Fruit fly (Drosophila melanogaster) whole organism, embryonic: ENCODE data around the gene CG44405.

ENCODE experiments used
- Abd-B ChIP-seq: fragments of 200-800 bp; sonication (Bioruptor generic); optimal IDR thresholded peaks from 2 replicates; lab custom pipeline; 2018; ENCODE audit warnings: missing biosample characterization, mild to moderate bottlenecking, missing genetic modification characterization, moderate library complexity
- Bteb2 ChIP-seq: fragments of 200-800 bp; sonication (Bioruptor generic); optimal IDR thresholded peaks from 2 replicates; lab custom pipeline; 2016; ENCODE audit warnings: missing biosample characterization, missing genetic modification characterization
- CG10366 ChIP-seq: fragments of 200-800 bp; sonication (Bioruptor generic); IDR thresholded peaks from 2 replicates; pipeline ENCODE4 v1.3.6; 2022; ENCODE audit warnings: missing biosample characterization, missing genetic modification characterization
- CG10462 ChIP-seq: fragments of 200-800 bp; sonication (Bioruptor generic); optimal IDR thresholded peaks from 2 replicates; lab custom pipeline; 2016; ENCODE audit warnings: missing biosample characterization, missing genetic modification characterization
- CG15011 ChIP-seq: fragments of 200-800 bp; sonication (Bioruptor generic); optimal IDR thresholded peaks from 3 replicates; lab custom pipeline; 2018; ENCODE audit warnings: missing biosample characterization, mild to moderate bottlenecking, missing genetic modification characterization
- CG16779 ChIP-seq: fragments of 200-800 bp; sonication (Bioruptor generic); IDR thresholded peaks from 2 replicates; pipeline ENCODE4 v1.3.6; 2022; ENCODE audit warnings: missing biosample characterization, missing genetic modification characterization
- CG1792 ChIP-seq: fragments of 200-800 bp; sonication (Bioruptor generic); optimal IDR thresholded peaks from 2 replicates; lab custom pipeline; 2016; ENCODE audit warnings: missing biosample characterization, missing genetic modification characterization
- CG18262 ChIP-seq: fragments of 200-800 bp; optimal IDR thresholded peaks from 3 replicates; lab custom pipeline; 2019; ENCODE audit warnings: missing biosample characterization, mild to moderate bottlenecking, missing genetic modification characterization, moderate library complexity
- CG18599 ChIP-seq: fragments of 200-800 bp; sonication (Bioruptor generic); optimal IDR thresholded peaks from 3 replicates; lab custom pipeline; 2017; ENCODE audit warnings: missing biosample characterization, missing genetic modification characterization, mild to moderate bottlenecking, moderate library complexity, missing genetic modification reagents
- CG18619 ChIP-seq: fragments of 200-800 bp; sonication (Bioruptor generic); optimal IDR thresholded peaks from 3 replicates; lab custom pipeline; 2017; ENCODE audit warnings: missing biosample characterization, mild to moderate bottlenecking, missing genetic modification characterization
- CG2199 ChIP-seq: fragments of 200-800 bp; sonication (Bioruptor generic); IDR thresholded peaks from 3 replicates; pipeline ENCODE4 v1.3.6; 2022; ENCODE audit warnings: missing biosample characterization, missing genetic modification characterization
- CG3065 ChIP-seq: fragments of 200-800 bp; sonication (Bioruptor generic); optimal IDR thresholded peaks from 2 replicates; lab custom pipeline; 2016; ENCODE audit warnings: missing biosample characterization, missing genetic modification characterization
- CG3281 ChIP-seq: fragments of 200-800 bp; sonication (Bioruptor generic); optimal IDR thresholded peaks from 3 replicates; lab custom pipeline; 2017; ENCODE audit warnings: missing biosample characterization, mild to moderate bottlenecking, missing genetic modification characterization
- CG3407 ChIP-seq: fragments of 200-800 bp; sonication (Bioruptor generic); optimal IDR thresholded peaks from 2 replicates; lab custom pipeline; 2018; ENCODE audit warnings: missing biosample characterization, mild to moderate bottlenecking, missing genetic modification characterization
- CG4328 ChIP-seq: fragments of 200-800 bp; sonication (Bioruptor generic); optimal IDR thresholded peaks from 3 replicates; lab custom pipeline; 2017; ENCODE audit warnings: missing biosample characterization, missing genetic modification reagents, missing genetic modification characterization
- CG5953 ChIP-seq: fragments of 200-800 bp; sonication (Bioruptor generic); IDR thresholded peaks from 2 replicates; pipeline ENCODE4 v1.3.6; 2022; ENCODE audit warnings: missing biosample characterization, missing genetic modification characterization
- CG6254 ChIP-seq: fragments of 200-800 bp; sonication (Bioruptor generic); optimal IDR thresholded peaks from 3 replicates; lab custom pipeline; 2017; ENCODE audit warnings: mild to moderate bottlenecking, missing biosample characterization, missing genetic modification reagents, missing genetic modification characterization
- CG6813 ChIP-seq: fragments of 200-800 bp; sonication (Bioruptor generic); optimal IDR thresholded peaks from 2 replicates; lab custom pipeline; 2017; ENCODE audit warnings: missing biosample characterization, missing genetic modification characterization, mild to moderate bottlenecking, moderate library complexity, missing genetic modification reagents
- CG7786 ChIP-seq: fragments of 200-800 bp; sonication (Bioruptor generic); optimal IDR thresholded peaks from 2 replicates; lab custom pipeline; 2016; ENCODE audit warnings: missing biosample characterization, missing genetic modification characterization
- CG8089 ChIP-seq: fragments of 200-800 bp; sonication (Bioruptor generic); optimal IDR thresholded peaks from 3 replicates; lab custom pipeline; 2016; ENCODE audit warnings: missing biosample characterization, missing genetic modification characterization
- CG8924 ChIP-seq: fragments of 200-800 bp; optimal IDR thresholded peaks from 3 replicates; lab custom pipeline; 2019; ENCODE audit warnings: missing biosample characterization, mild to moderate bottlenecking, missing genetic modification characterization, moderate library complexity
- Dek ChIP-seq: fragments of 200-800 bp; sonication (Bioruptor generic); optimal IDR thresholded peaks from 3 replicates; lab custom pipeline; 2019; ENCODE audit warnings: missing biosample characterization, mild to moderate bottlenecking, missing genetic modification characterization, moderate library complexity
- Ets65A ChIP-seq: fragments of 200-800 bp; sonication (Bioruptor generic); peaks from one replicate; lab custom pipeline; 2016; ENCODE audit warnings: missing biosample characterization, missing genetic modification characterization
- Gsc ChIP-seq: fragments of 200-800 bp; sonication (Bioruptor generic); IDR thresholded peaks from 2 replicates; pipeline ENCODE4 v1.3.6; 2022; ENCODE audit warnings: missing biosample characterization, missing genetic modification characterization
- Hr78 ChIP-seq, 2 experiments: fragments of 200-800 bp in 1 of 2; fragments of >200 bp in 1 of 2; sonication (Bioruptor generic) in 1 of 2; optimal IDR thresholded peaks; 2 replicates each; lab custom pipeline; 2017 to 2019; ENCODE audit warnings: missing biosample characterization in 2 of 2, missing genetic modification characterization in 2 of 2, mild to moderate bottlenecking in 1 of 2, moderate library complexity in 1 of 2
- MESR4 ChIP-seq: fragments of 200-800 bp; sonication (Bioruptor generic); optimal IDR thresholded peaks from 2 replicates; lab custom pipeline; 2018; ENCODE audit warnings: missing biosample characterization, mild to moderate bottlenecking, missing genetic modification characterization, moderate library complexity
- Meics ChIP-seq: fragments of 200-800 bp; sonication (Bioruptor generic); optimal IDR thresholded peaks from 2 replicates; lab custom pipeline; 2017; ENCODE audit warnings: missing biosample characterization, mild to moderate bottlenecking, missing genetic modification characterization
- NC2β ChIP-seq: fragments of 200-800 bp; sonication (Bioruptor generic); optimal IDR thresholded peaks from 2 replicates; lab custom pipeline; 2016; ENCODE audit warnings: missing biosample characterization, missing genetic modification characterization
- Rfx ChIP-seq: fragments of 200-800 bp; sonication (Bioruptor generic); IDR thresholded peaks from 2 replicates; pipeline ENCODE4 v1.3.6; 2022; ENCODE audit warnings: missing biosample characterization, missing genetic modification characterization
- Side ChIP-seq: fragments of 200-800 bp; sonication (Bioruptor generic); optimal IDR thresholded peaks from 2 replicates; lab custom pipeline; 2016; ENCODE audit warnings: missing biosample characterization, missing genetic modification characterization
- Stat92E ChIP-seq, 3 experiments: fragments of >200 bp in 2 of 3; fragments of 200-800 bp in 1 of 3; sonication (Bioruptor generic) in 1 of 3; optimal IDR thresholded peaks; 2 replicates each; lab custom pipeline; 2017 to 2019; ENCODE audit warnings: missing biosample characterization in 3 of 3, missing genetic modification characterization in 3 of 3, mild to moderate bottlenecking in 1 of 3, moderate library complexity in 1 of 3
- Taf1 ChIP-seq: fragments of 200-800 bp; sonication (Bioruptor generic); IDR thresholded peaks from 2 replicates; pipeline ENCODE4 v1.3.6; 2022; ENCODE audit warnings: missing biosample characterization, missing genetic modification characterization
- bab2 ChIP-seq: fragments of 200-800 bp; sonication (Bioruptor generic); optimal IDR thresholded peaks from 2 replicates; lab custom pipeline; 2016; ENCODE audit warnings: missing biosample characterization, missing genetic modification characterization
- btn ChIP-seq: fragments of 200-800 bp; sonication (Bioruptor generic); optimal IDR thresholded peaks from 2 replicates; lab custom pipeline; 2016; ENCODE audit warnings: missing biosample characterization, missing genetic modification characterization
- cg ChIP-seq: fragments of 200-800 bp; sonication (Bioruptor generic); optimal IDR thresholded peaks from 3 replicates; lab custom pipeline; 2019; ENCODE audit warnings: missing biosample characterization, mild to moderate bottlenecking, missing genetic modification characterization, moderate library complexity
- crc ChIP-seq: fragments of 200-800 bp; sonication (Bioruptor generic); optimal IDR thresholded peaks from 2 replicates; lab custom pipeline; 2016; ENCODE audit warnings: missing biosample characterization, missing genetic modification characterization
- croc ChIP-seq: fragments of 200-800 bp; sonication (Bioruptor generic); conservative IDR thresholded peaks from 3 replicates; pipeline ENCODE4 v1.3.6; 2022; ENCODE audit warnings: missing biosample characterization, missing genetic modification characterization
- dan ChIP-seq: fragments of 200-800 bp; sonication (Bioruptor generic); IDR thresholded peaks from 2 replicates; pipeline ENCODE4 v1.3.6; 2022; ENCODE audit warnings: missing biosample characterization, missing genetic modification characterization
- dysf ChIP-seq: fragments of 200-800 bp; sonication (Bioruptor generic); IDR thresholded peaks from 3 replicates; pipeline ENCODE4 v1.3.6; 2022; ENCODE audit warnings: missing biosample characterization, missing genetic modification characterization
- ftz-f1 ChIP-seq: fragments of 200-800 bp; sonication (Bioruptor generic); optimal IDR thresholded peaks from 2 replicates; lab custom pipeline; 2016; ENCODE audit warnings: missing biosample characterization, missing genetic modification characterization
- hkb ChIP-seq, 2 experiments: fragments of 200-800 bp in 1 of 2; fragments of >200 bp in 1 of 2; sonication (Bioruptor generic) in 1 of 2; IDR thresholded peaks in 1 of 2; optimal IDR thresholded peaks in 1 of 2; 2 replicates each; pipeline versions ENCODE4 v1.3.6 to Lab custom; 2017 to 2022; ENCODE audit warnings: missing biosample characterization in 1 of 2, missing genetic modification characterization in 1 of 2
- peb ChIP-seq: fragments of 200-800 bp; sonication (Bioruptor generic); IDR thresholded peaks from 2 replicates; pipeline ENCODE4 v1.3.6; 2022; ENCODE audit warnings: missing biosample characterization, missing genetic modification characterization
- prd ChIP-seq, 3 experiments: fragments of >200 bp in 2 of 3; fragments of 200-800 bp in 1 of 3; sonication (Bioruptor generic) in 1 of 3; optimal IDR thresholded peaks in 2 of 3; IDR thresholded peaks in 1 of 3; 2 replicates in 2 of 3; 3 replicates in 1 of 3; pipeline versions ENCODE4 v1.3.6 to Lab custom; 2017 to 2022; ENCODE audit warnings: missing biosample characterization in 1 of 3, missing genetic modification characterization in 1 of 3
- psq ChIP-seq: fragments of 200-800 bp; sonication (Bioruptor generic); optimal IDR thresholded peaks from 2 replicates; lab custom pipeline; 2017; ENCODE audit warnings: missing biosample characterization, missing genetic modification characterization
- tna ChIP-seq: fragments of 200-800 bp; sonication (Bioruptor generic); IDR thresholded peaks from 2 replicates; pipeline ENCODE4 v1.3.6; 2022; ENCODE audit warnings: missing biosample characterization, missing genetic modification characterization; ENCODE audit not compliant: partially characterized antibody
- tup ChIP-seq: fragments of 200-800 bp; sonication (Bioruptor generic); optimal IDR thresholded peaks from 2 replicates; lab custom pipeline; 2016; ENCODE audit warnings: missing biosample characterization, mild to moderate bottlenecking, missing genetic modification characterization, moderate library complexity
- usp ChIP-seq: fragments of >200 bp; optimal IDR thresholded peaks from 2 replicates; lab custom pipeline; 2017; ENCODE audit warnings: missing biosample characterization, missing genetic modification characterization
- zfh1 ChIP-seq: fragments of 200-800 bp; sonication (Bioruptor generic); IDR thresholded peaks from 3 replicates; pipeline ENCODE4 v1.3.6; 2022; ENCODE audit warnings: missing biosample characterization, missing genetic modification characterization
- zfh2 ChIP-seq: fragments of 200-800 bp; sonication (Bioruptor generic); optimal IDR thresholded peaks from 2 replicates; lab custom pipeline; 2016; ENCODE audit warnings: missing biosample characterization, missing genetic modification characterization

The CG44405 gene

DNA sequence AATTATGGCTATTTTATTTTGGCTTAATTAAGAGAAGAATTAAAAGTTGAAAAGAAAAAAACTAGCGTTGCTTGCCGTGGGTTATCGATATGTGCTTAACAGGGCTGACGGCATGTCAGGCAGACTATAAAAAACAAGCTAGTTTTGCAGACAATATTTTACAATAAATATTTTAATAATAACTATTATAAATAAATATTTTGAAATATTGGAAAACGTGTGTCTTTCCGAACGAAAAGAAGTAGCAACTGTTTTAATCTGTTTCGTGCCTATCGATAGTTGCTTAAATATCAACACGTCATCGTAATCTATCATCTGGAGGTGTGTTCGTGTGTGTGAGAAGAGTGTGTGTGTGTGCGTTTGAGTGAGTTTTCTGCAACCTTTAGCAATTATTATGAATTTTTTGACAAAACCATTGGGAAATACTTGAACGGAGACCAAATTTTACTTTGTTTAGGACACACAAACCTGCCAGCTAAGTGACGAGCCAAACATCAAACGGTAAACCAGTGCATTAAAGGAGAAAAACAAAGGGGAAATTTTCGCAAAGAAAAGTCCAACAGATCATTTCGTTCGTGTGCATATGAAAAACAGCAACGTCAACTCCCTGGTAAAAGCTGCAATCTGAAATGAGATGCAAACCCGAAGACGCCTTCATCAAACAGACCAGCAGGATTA lies 35.0 kb downstream of the CG44405 start, which contains the start of the genes CG5861 and Syx5 (continued):
- TF ChIP-seq Stat92E (GFP tag; optimal IDR thresholded peaks at IDR 0.05; lab: Kevin White, UChicago) (peak in 1 of 3 experiments; percentile 14), Abd-B (GFP tag; lab: Kevin White, UChicago) (no peak), hkb (optimal IDR thresholded peaks at IDR 0.05; lab: Kevin White, UChicago) (no peak), hkb (GFP tag; IDR thresholded peaks at IDR 0.05; lab: Robert Waterston, UW) (peak; percentile 66), peb (no peak), zfh1 (GFP tag; lab: Robert Waterston, UW) (peak; percentile 67; the same call in 1 of the 3 replicates), CG5953 (GFP tag; lab: Robert Waterston, UW) (no peak), CG18262 (tag; lab: Kevin White, UChicago) (peak; percentile 62), CG6813 (GFP tag; lab: Kevin White, UChicago) (no peak), CG3065 (GFP tag; lab: Kevin White, UChicago) (no peak), CG1792 (GFP tag; lab: Kevin White, UChicago) (no peak), Dek (no peak), prd (optimal IDR thresholded peaks at IDR 0.05; lab: Kevin White, UChicago) (no peak), prd (GFP tag; IDR thresholded peaks at IDR 0.05; lab: Robert Waterston, UW) (peak; percentile 67), ftz-f1 (GFP tag; lab: Kevin White, UChicago) (no peak), CG6254 (no peak), btn (GFP tag; lab: Kevin White, UChicago) (no peak), NC2β (GFP tag; lab: Kevin White, UChicago) (no peak), cg (peak; percentile 93), dysf (0 out of 3 replicates have a peak, but pooled peaks have one; percentile 24), CG4328 (GFP tag; lab: Kevin White, UChicago) (peak; percentile 52), Bteb2 (GFP tag; lab: Kevin White, UChicago) (peak; percentile 2), Side (GFP tag; lab: Kevin White, UChicago) (no peak), CG18619 (GFP tag; lab: Kevin White, UChicago) (peak; percentile 43), CG3281 (peak; percentile 61), CG2199 (no peak), crc (no peak), CG18599 (no peak), dan (GFP tag; lab: Robert Waterston, UW) (no peak), CG3407 (GFP tag; lab: Kevin White, UChicago) (peak; percentile 30), CG16779 (GFP tag; lab: Robert Waterston, UW) (no peak), tup (peak; percentile 37), psq (no peak), bab2 (GFP tag; lab: Kevin White, UChicago) (no peak), Gsc (GFP tag; lab: Robert Waterston, UW) (no peak), CG15011 (GFP tag; lab: Kevin White, UChicago) (no peak), tna (GFP tag; lab: Robert Waterston, UW) (peak; percentile 79), MESR4 (GFP tag; lab: Kevin White, UChicago) (peak; percentile 66), Ets65A (GFP tag; lab: Kevin White, UChicago) (peak; percentile 95), CG10462 (no peak), CG7786 (GFP tag; lab: Kevin White, UChicago) (no peak), zfh2 (GFP tag; lab: Kevin White, UChicago) (peak; percentile 28), CG8089 (GFP tag; lab: Kevin White, UChicago) (no peak), croc (GFP tag; lab: Robert Waterston, UW) (no peak), Taf1 (GFP tag; lab: Robert Waterston, UW) (no peak), CG8924 (tag; lab: Kevin White, UChicago) (peak; percentile 79), Rfx (GFP tag; lab: Robert Waterston, UW) (peak; percentile 69; the same call in 1 of the 2 replicates), usp (GFP tag; lab: Kevin White, UChicago) (no peak), Meics (GFP tag; lab: Kevin White, UChicago) (peak; percentile 65), CG10366 (GFP tag; lab: Robert Waterston, UW) (peak; percentile 42), Hr78 (GFP tag; optimal IDR thresholded peaks at IDR 0.05; lab: Kevin White, UChicago) (peak in 1 of 2 experiments; percentile 18)
